Fruit fly (Drosophila melanogaster) whole organism, wandering third instar larva: ENCODE measurements around the gene yrt.

Experiments
- Abd-B ChIP-seq: fragments of >200 bp; optimal IDR thresholded peaks from 2 replicates; lab custom pipeline; 2017; ENCODE audit warnings: missing biosample characterization, missing genetic modification characterization
- CG32264 ChIP-seq: fragments of 200-800 bp; sonication (Bioruptor generic); optimal IDR thresholded peaks from 2 replicates; lab custom pipeline; 2016; ENCODE audit warnings: missing biosample characterization, missing genetic modification characterization
- CG9705 ChIP-seq: fragments of 200-800 bp; sonication (Bioruptor generic); optimal IDR thresholded peaks from 2 replicates; lab custom pipeline; 2018; ENCODE audit warnings: missing biosample characterization, mild to moderate bottlenecking, missing genetic modification characterization
- CrebA ChIP-seq: fragments of 200-800 bp; sonication (Bioruptor generic); optimal IDR thresholded peaks from 2 replicates; lab custom pipeline; 2016; ENCODE audit warnings: missing biosample characterization, mild to moderate bottlenecking, missing genetic modification characterization, borderline replicate concordance
- Dfd ChIP-seq: fragments of >200 bp; optimal IDR thresholded peaks from 2 replicates; lab custom pipeline; 2017; ENCODE audit warnings: missing biosample characterization, missing genetic modification characterization
- Dif ChIP-seq: fragments of 200-275, 200-300 bp; sonication (Bioruptor generic); optimal IDR thresholded peaks from 2 replicates; lab custom pipeline; 2018; ENCODE audit warnings: missing biosample characterization, missing genetic modification characterization; ENCODE audit not compliant: partially characterized antibody
- GATAd ChIP-seq: sonication (Bioruptor generic); optimal IDR thresholded peaks from 2 replicates; lab custom pipeline; 2016; ENCODE audit warnings: missing biosample characterization, missing genetic modification characterization
- Hnf4 ChIP-seq: fragments of 200-800 bp; sonication (Bioruptor generic); optimal IDR thresholded peaks from 2 replicates; lab custom pipeline; 2016; ENCODE audit warnings: missing biosample characterization, mild to moderate bottlenecking, missing genetic modification characterization
- Hr78 ChIP-seq: fragments of >200 bp; optimal IDR thresholded peaks from 2 replicates; lab custom pipeline; 2017; ENCODE audit warnings: missing biosample characterization, missing genetic modification characterization
- Jra ChIP-seq: sonication (Bioruptor generic); optimal IDR thresholded peaks from 2 replicates; lab custom pipeline; 2016; ENCODE audit warnings: missing biosample characterization, missing genetic modification characterization
- Mio ChIP-seq: sonication (Bioruptor generic); optimal IDR thresholded peaks from 2 replicates; lab custom pipeline; 2016; ENCODE audit warnings: missing biosample characterization, missing genetic modification characterization
- Myc ChIP-seq: fragments of >200 bp; optimal IDR thresholded peaks from 2 replicates; lab custom pipeline; 2017
- N ChIP-seq: fragments of >200 bp; optimal IDR thresholded peaks from 2 replicates; lab custom pipeline; 2018; ENCODE audit warnings: missing biosample characterization, missing external identifiers, missing genetic modification characterization
- OdsH ChIP-seq: fragments of 200-800 bp; sonication (Bioruptor generic); optimal IDR thresholded peaks from 2 replicates; lab custom pipeline; 2016; ENCODE audit warnings: missing biosample characterization, mild to moderate bottlenecking, missing genetic modification characterization
- Rel ChIP-seq, 2 experiments: fragments of 200-800 bp; sonication (Bioruptor generic) in 1 of 2; optimal IDR thresholded peaks; 2 replicates in 1 of 2; 3 replicates in 1 of 2; lab custom pipeline; 2016 to 2019; ENCODE audit warnings: mild to moderate bottlenecking in 2 of 2, missing biosample characterization in 2 of 2, missing genetic modification characterization in 2 of 2, moderate library complexity in 1 of 2
- Sp1 ChIP-seq: fragments of 200-800 bp; sonication (Bioruptor generic); optimal IDR thresholded peaks from 3 replicates; lab custom pipeline; 2019; ENCODE audit warnings: missing biosample characterization, mild to moderate bottlenecking, missing genetic modification characterization, moderate library complexity
- brk ChIP-seq: fragments of 200-800 bp; sonication (Bioruptor generic); optimal IDR thresholded peaks from 2 replicates; lab custom pipeline; 2016; ENCODE audit warnings: missing biosample characterization, mild to moderate bottlenecking, missing genetic modification characterization
- dl ChIP-seq, 2 experiments: fragments of 175-275, 200-275 bp in 1 of 2; fragments of 200-275 bp in 1 of 2; sonication (Bioruptor generic); optimal IDR thresholded peaks; lab custom pipeline; 2018; ENCODE audit warnings: mild to moderate bottlenecking in 2 of 2, missing biosample characterization in 2 of 2, missing genetic modification characterization in 2 of 2, moderate library complexity in 2 of 2; ENCODE audit not compliant: partially characterized antibody in 2 of 2, insufficient read depth in 1 of 2
- dmrt93B ChIP-seq: fragments of 200-800 bp; sonication (Bioruptor generic); optimal IDR thresholded peaks from 2 replicates; lab custom pipeline; 2018; ENCODE audit warnings: missing biosample characterization, mild to moderate bottlenecking, missing genetic modification characterization
- dsf ChIP-seq: sonication (Bioruptor generic); optimal IDR thresholded peaks from 2 replicates; lab custom pipeline; 2016; ENCODE audit warnings: missing biosample characterization, missing genetic modification characterization, borderline replicate concordance
- ey ChIP-seq: fragments of 200-800 bp; sonication (Bioruptor generic); optimal IDR thresholded peaks from 2 replicates; lab custom pipeline; 2016; ENCODE audit warnings: missing biosample characterization, missing genetic modification characterization
- foxo ChIP-seq, 2 experiments: fragments of 200-800 bp; sonication (Bioruptor generic); optimal IDR thresholded peaks; 2 replicates in 1 of 2; 3 replicates in 1 of 2; lab custom pipeline; 2016 to 2017; ENCODE audit warnings: missing biosample characterization in 2 of 2, missing genetic modification characterization in 2 of 2
- fru ChIP-seq: fragments of 200-800 bp; sonication (Bioruptor generic); optimal IDR thresholded peaks from 3 replicates; lab custom pipeline; 2016; ENCODE audit warnings: missing biosample characterization, mild to moderate bottlenecking, missing genetic modification characterization
- h ChIP-seq: fragments of 200-800 bp; sonication (Bioruptor generic); optimal IDR thresholded peaks from 3 replicates; lab custom pipeline; 2016; ENCODE audit warnings: missing biosample characterization, mild to moderate bottlenecking, missing genetic modification characterization
- jim ChIP-seq: fragments of 175-275, 200-325 bp; sonication (Bioruptor generic); optimal IDR thresholded peaks from 2 replicates; lab custom pipeline; 2016; ENCODE audit warnings: missing biosample characterization, mild to moderate bottlenecking, missing genetic modification characterization
- lola ChIP-seq: fragments of >200 bp; optimal IDR thresholded peaks from 2 replicates; lab custom pipeline; 2017; ENCODE audit warnings: missing biosample characterization, missing genetic modification characterization
- psq ChIP-seq: fragments of 200-800 bp; sonication (Bioruptor generic); optimal IDR thresholded peaks from 3 replicates; lab custom pipeline; 2017; ENCODE audit warnings: missing biosample characterization, mild to moderate bottlenecking, missing genetic modification characterization, moderate library complexity
- rgr ChIP-seq: fragments of 200-800 bp; sonication (Bioruptor generic); optimal IDR thresholded peaks from 3 replicates; lab custom pipeline; 2016; ENCODE audit warnings: missing biosample characterization, mild to moderate bottlenecking, missing genetic modification characterization
- sage ChIP-seq: fragments of 200-800 bp; sonication (Bioruptor generic); optimal IDR thresholded peaks from 2 replicates; lab custom pipeline; 2016; ENCODE audit warnings: missing biosample characterization, mild to moderate bottlenecking, missing genetic modification characterization
- sv ChIP-seq: fragments of 200-800 bp; sonication (Bioruptor generic); optimal IDR thresholded peaks from 3 replicates; lab custom pipeline; 2016; ENCODE audit warnings: missing biosample characterization, missing genetic modification characterization
- tai ChIP-seq: sonication (Bioruptor generic); optimal IDR thresholded peaks from 2 replicates; lab custom pipeline; 2016; ENCODE audit warnings: missing biosample characterization, missing genetic modification characterization
- usp ChIP-seq: fragments of >200 bp; optimal IDR thresholded peaks from 2 replicates; lab custom pipeline; 2017; ENCODE audit warnings: missing biosample characterization, missing genetic modification characterization
- woc ChIP-seq: sonication (Bioruptor generic); optimal IDR thresholded peaks from 2 replicates; lab custom pipeline; 2016; ENCODE audit warnings: missing biosample characterization, mild to moderate bottlenecking, missing genetic modification characterization

The yrt gene

DNA sequence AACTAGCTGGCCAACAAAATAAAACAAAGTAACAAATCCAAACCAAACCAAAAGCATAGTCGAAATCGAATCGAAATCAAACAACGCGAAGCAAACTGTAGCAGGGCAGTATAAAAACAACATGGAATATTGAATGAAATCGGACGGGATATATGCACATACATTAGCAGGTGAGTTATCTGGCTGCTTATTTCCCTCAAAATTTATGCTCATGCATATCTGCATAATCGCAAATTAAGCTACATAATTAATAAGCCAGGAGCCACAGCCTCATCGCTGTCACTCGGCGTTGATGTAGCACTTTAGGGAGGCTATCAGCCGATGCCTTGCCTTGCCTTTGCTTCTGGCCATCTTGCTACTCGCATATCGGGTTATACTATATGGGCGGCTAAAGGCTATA, 17.5 kb upstream of the yrt start:
- TF ChIP-seq usp (GFP tag; lab: Kevin White, UChicago) (no peak), Dif (GFP tag; lab: Kevin White, UChicago) (no peak), psq (GFP tag; lab: Kevin White, UChicago) (no peak), fru (GFP tag; lab: Kevin White, UChicago) (no peak), h (GFP tag; lab: Kevin White, UChicago) (no peak), Rel (GFP tag; optimal IDR thresholded peaks at IDR 0.05; lab: Kevin White, UChicago) (no peak), Rel (tag; optimal IDR thresholded peaks at IDR 0.05; lab: Kevin White, UChicago) (no peak), lola (GFP tag; lab: Kevin White, UChicago) (no peak), CG9705 (GFP tag; lab: Kevin White, UChicago) (no peak), Hr78 (GFP tag; lab: Kevin White, UChicago) (no peak), N (no peak), foxo (GFP tag; optimal IDR thresholded peaks at IDR 0.05; lab: Kevin White, UChicago) (no peak), Mio (no peak), CG32264 (GFP tag; lab: Kevin White, UChicago) (no peak), ey (GFP tag; lab: Kevin White, UChicago) (no peak), sage (GFP tag; lab: Kevin White, UChicago) (no peak), brk (GFP tag; lab: Kevin White, UChicago) (no peak), sv (GFP tag; lab: Kevin White, UChicago) (no peak), dmrt93B (no peak), rgr (GFP tag; lab: Kevin White, UChicago) (no peak)

dm6 chr3R:13450338-13450737, 15.6 kb upstream of the yrt start, which contains the start of gene side-IV:
side-IV (plus strand) TSS chr3R:13450590.
- TF ChIP-seq Dfd (GFP tag; lab: Kevin White, UChicago) (peak; percentile 25), Myc (lab: Kevin White, UChicago) (no peak), jim (GFP tag; lab: Kevin White, UChicago) (no peak), GATAd (GFP tag; lab: Kevin White, UChicago) (no peak), Abd-B (GFP tag; lab: Kevin White, UChicago) (no peak), Hnf4 (no peak), foxo (GFP tag; optimal IDR thresholded peaks at IDR 0.05; lab: Kevin White, UChicago) (no peak), OdsH (GFP tag; lab: Kevin White, UChicago) (no peak), N (peak; percentile 27)

- no peak for TF ChIP-seq Dif (GFP tag; lab: Kevin White, UChicago)
- TF ChIP-seq Hnf4, result no peak
- TF ChIP-seq, all 38 proteins: peak for 0
Observed at dm6 chr3R:13448354-13448753, 13.6 kb upstream of the yrt start.

DNA sequence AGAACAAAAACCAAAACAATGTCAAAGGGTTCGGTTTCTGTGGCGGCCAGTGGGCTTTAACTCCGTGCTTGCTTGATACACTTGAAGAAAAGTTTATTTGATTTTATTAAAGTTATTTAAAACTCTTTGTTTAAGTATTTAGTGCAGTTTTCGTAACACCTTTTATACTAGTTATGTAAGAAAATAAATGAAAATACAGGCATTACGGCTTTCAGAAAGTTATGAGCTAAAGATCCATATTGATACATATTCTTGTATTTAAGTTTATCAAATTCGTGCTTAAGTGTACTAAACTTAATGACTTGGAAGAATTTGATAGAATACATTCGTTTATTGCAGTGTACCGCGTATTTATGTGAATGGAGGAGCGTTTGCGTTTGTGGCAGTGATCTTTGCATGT, 11.7 kb upstream of the yrt start:
- no peak for TF ChIP-seq brk (GFP tag; lab: Kevin White, UChicago)
- peak; percentile 40 for TF ChIP-seq sv (GFP tag; lab: Kevin White, UChicago)
- TF ChIP-seq, all 38 proteins: peak for 1

- TF ChIP-seq psq (GFP tag; lab: Kevin White, UChicago) (no peak), Mio (no peak), woc (GFP tag; lab: Kevin White, UChicago) (no peak), dsf (GFP tag; lab: Kevin White, UChicago) (no peak), tai (GFP tag; lab: Kevin White, UChicago) (no peak), Jra (GFP tag; lab: Kevin White, UChicago) (no peak), CrebA (GFP tag; lab: Kevin White, UChicago) (no peak), Sp1 (GFP tag; lab: Kevin White, UChicago) (no peak), dl (GFP tag; optimal IDR thresholded peaks at IDR 0.05; lab: Kevin White, UChicago; ENCODE audit: insufficient read depth in 1 of 2, partially characterized antibody in 2 of 2) (no peak), rgr (GFP tag; lab: Kevin White, UChicago) (no peak), sv (GFP tag; lab: Kevin White, UChicago) (no peak)
- TF ChIP-seq, all 38 proteins: peak for 0
Observed at dm6 chr3R:13446048-13446447, 11.3 kb upstream of the yrt start.
